Fruit fly (Drosophila melanogaster): Measurements from ENCODE around the gene fipi.

The fipi gene

dm6 chr2L:4794524-4794804, 620 bp upstream of the fipi start, which contains the start of gene CG3294 (continued):
- TF ChIP-seq CG15514 (GFP tag; optimal IDR thresholded peaks at IDR 0.05): peak; percentile 24
- no peak for TF ChIP-seq Dref (GFP tag; IDR thresholded peaks at IDR 0.05)
- TF ChIP-seq MBD-R2 (GFP tag; IDR thresholded peaks at IDR 0.05): peak; percentile 90
- no peak for TF ChIP-seq zfh2 (GFP tag; optimal IDR thresholded peaks at IDR 0.05)
- TF ChIP-seq CG10431 (GFP tag; optimal IDR thresholded peaks at IDR 0.05): no peak
- TF ChIP-seq mld (GFP tag; IDR thresholded peaks at IDR 0.05; ENCODE audit: partially characterized antibody): no peak
- TF ChIP-seq CG4707 (GFP tag; optimal IDR thresholded peaks at IDR 0.05): no peak
- peak; percentile 3 for TF ChIP-seq CG10267 (tag; optimal IDR thresholded peaks at IDR 0.05)
- no peak for TF ChIP-seq CG3726 (GFP tag; IDR thresholded peaks at IDR 0.05)
- TF ChIP-seq CG14050 (GFP tag; IDR thresholded peaks at IDR 0.05): no peak
- no peak for TF ChIP-seq CG17912 (GFP tag; optimal IDR thresholded peaks at IDR 0.05)
- no peak for TF ChIP-seq eyg (GFP tag; optimal IDR thresholded peaks at IDR 0.05)
- no peak for TF ChIP-seq Usf (GFP tag; optimal IDR thresholded peaks at IDR 0.05)
- peak; percentile 47 for TF ChIP-seq Dp (GFP tag; optimal IDR thresholded peaks at IDR 0.05)
- TF ChIP-seq ap (GFP tag; IDR thresholded peaks at IDR 0.05): no peak
- no peak for TF ChIP-seq Meics (GFP tag; optimal IDR thresholded peaks at IDR 0.05)
- no peak for TF ChIP-seq HmgZ (tag; optimal IDR thresholded peaks at IDR 0.05)
- TF ChIP-seq phol (tag; optimal IDR thresholded peaks at IDR 0.05): peak; percentile 14
- TF ChIP-seq CG30020 (tag; optimal IDR thresholded peaks at IDR 0.05): peak; percentile 41
- TF ChIP-seq CG4404 (GFP tag; IDR thresholded peaks at IDR 0.05): no peak
- no peak for TF ChIP-seq CG9876 (GFP tag; optimal IDR thresholded peaks at IDR 0.05)
- no peak for TF ChIP-seq CG18764 (GFP tag; optimal IDR thresholded peaks at IDR 0.05)
- no peak for TF ChIP-seq fd102C (GFP tag; optimal IDR thresholded peaks at IDR 0.05)
- TF ChIP-seq pho (GFP tag; optimal IDR thresholded peaks at IDR 0.05): no peak
- TF ChIP-seq nmo (GFP tag; optimal IDR thresholded peaks at IDR 0.05): no peak
- no peak for TF ChIP-seq bigmax (GFP tag; optimal IDR thresholded peaks at IDR 0.05)
- TF ChIP-seq CG15073 (GFP tag; optimal IDR thresholded peaks at IDR 0.05): no peak
- no peak for TF ChIP-seq Fer2 (tag; optimal IDR thresholded peaks at IDR 0.05)
- TF ChIP-seq NC2β (GFP tag; optimal IDR thresholded peaks at IDR 0.05): no peak
- TF ChIP-seq MESR4 (GFP tag; optimal IDR thresholded peaks at IDR 0.05): no peak
- no peak for TF ChIP-seq Deaf1 (tag; optimal IDR thresholded peaks at IDR 0.05)
- TF ChIP-seq Six4 (GFP tag; optimal IDR thresholded peaks at IDR 0.05): no peak
- TF ChIP-seq ash1 (GFP tag; optimal IDR thresholded peaks at IDR 0.05): no peak
- no peak for TF ChIP-seq CG42726 (GFP tag; IDR thresholded peaks at IDR 0.05; ENCODE audit: partially characterized antibody)
- no peak for TF ChIP-seq Sox102F (GFP tag; optimal IDR thresholded peaks at IDR 0.05)
- no peak for TF ChIP-seq HLH3B (GFP tag; IDR thresholded peaks at IDR 0.05)
- TF ChIP-seq CG18476 (GFP tag; optimal IDR thresholded peaks at IDR 0.05): no peak
- no peak for TF ChIP-seq CG15011 (GFP tag; optimal IDR thresholded peaks at IDR 0.05)
- TF ChIP-seq her (GFP tag; optimal IDR thresholded peaks at IDR 0.05): peak; percentile 98
- TF ChIP-seq CTCF (GFP tag; optimal IDR thresholded peaks at IDR 0.05): peak; percentile 30
- no peak for TF ChIP-seq CG11695 (GFP tag; IDR thresholded peaks at IDR 0.05)
- no peak for TF ChIP-seq Adf1 (GFP tag; IDR thresholded peaks at IDR 0.05)
- TF ChIP-seq E2f2 (GFP tag; IDR thresholded peaks at IDR 0.05): peak; percentile 54
- no peak for TF ChIP-seq Lhr (GFP tag; optimal IDR thresholded peaks at IDR 0.05)
- TF ChIP-seq otp (GFP tag; IDR thresholded peaks at IDR 0.05): no peak
- TF ChIP-seq Mes4 (GFP tag; optimal IDR thresholded peaks at IDR 0.05): no peak
- TF ChIP-seq Scr (GFP tag; IDR thresholded peaks at IDR 0.05; ENCODE audit: partially characterized antibody): peak; percentile 15; the same call in 1 of the 2 replicates
- no peak for TF ChIP-seq Bgb (GFP tag; IDR thresholded peaks at IDR 0.05; ENCODE audit: partially characterized antibody)
- TF ChIP-seq CG12155 (GFP tag; optimal IDR thresholded peaks at IDR 0.05): no peak
- TF ChIP-seq hth (optimal IDR thresholded peaks at IDR 0.05): no peak
- TF ChIP-seq pita (GFP tag; optimal IDR thresholded peaks at IDR 0.05): no peak
- no peak for TF ChIP-seq NK7.1 (GFP tag; optimal IDR thresholded peaks at IDR 0.05)
- TF ChIP-seq Ptx1 (GFP tag; IDR thresholded peaks at IDR 0.05): no peak
